Worm (Caenorhabditis elegans) whole organism, young adult: ENCODE measurements around the gene cng-3.

Experiments used
- C17E4.6 ChIP-seq: fragments of 200-800 bp; sonication (Bioruptor generic); IDR thresholded peaks from 2 replicates; pipeline ENCODE4 v1.3.6; 2022; ENCODE audit warnings: missing genetic modification reagents, missing genetic modification characterization, missing compliant biosample characterization
- D2030.7 ChIP-seq: fragments of 200-800 bp; sonication (Bioruptor generic); IDR thresholded peaks from 2 replicates; pipeline ENCODE4 v1.3.6; 2022; ENCODE audit warnings: missing genetic modification reagents, missing genetic modification characterization, missing compliant biosample characterization
- F10E7.11 ChIP-seq: sonication (generic microtip); optimal IDR thresholded peaks from 2 replicates; lab custom pipeline; 2017; ENCODE audit warnings: mild to moderate bottlenecking, missing genetic modification characterization, moderate library complexity, missing compliant biosample characterization
- F23B12.7 ChIP-seq: sonication (generic microtip); optimal IDR thresholded peaks from 2 replicates; lab custom pipeline; 2017; ENCODE audit warnings: missing genetic modification characterization, mild to moderate bottlenecking, missing compliant biosample characterization, antibody characterized with exemption, moderate library complexity; ENCODE audit not compliant: insufficient read depth
- F39B2.1 ChIP-seq: fragments of 200-800 bp; sonication (Bioruptor generic); IDR thresholded peaks from 2 replicates; pipeline ENCODE4 v1.3.6; 2022; ENCODE audit warnings: missing genetic modification reagents, missing genetic modification characterization, missing compliant biosample characterization
- Y67H2A.10 ChIP-seq: fragments of 200-800 bp; sonication (Bioruptor generic); conservative IDR thresholded peaks from 2 replicates; pipeline ENCODE4 v1.3.6; 2022; ENCODE audit warnings: missing genetic modification reagents, missing genetic modification characterization, missing compliant biosample characterization
- Y95B8A.8 ChIP-seq: fragments of 200-800 bp; sonication (Bioruptor generic); IDR thresholded peaks from 2 replicates; pipeline ENCODE4 v1.3.6; 2022; ENCODE audit warnings: missing genetic modification reagents, missing genetic modification characterization, missing compliant biosample characterization
- akir-1 ChIP-seq: fragments of 200-800 bp; sonication (Bioruptor generic); optimal IDR thresholded peaks from 2 replicates; lab custom pipeline; 2018; ENCODE audit warnings: mild to moderate bottlenecking, missing genetic modification characterization, moderate library complexity, missing compliant biosample characterization
- attf-3 ChIP-seq: fragments of 200-800 bp; sonication (Bioruptor generic); conservative IDR thresholded peaks from 2 replicates; pipeline ENCODE4 v1.3.6; 2022; ENCODE audit warnings: missing genetic modification reagents, missing genetic modification characterization, missing compliant biosample characterization
- attf-6 ChIP-seq: fragments of 200-800 bp; sonication (Bioruptor generic); IDR thresholded peaks from 2 replicates; pipeline ENCODE4 v1.3.6; 2022; ENCODE audit warnings: missing genetic modification reagents, missing genetic modification characterization, missing compliant biosample characterization
- cebp-1 ChIP-seq, 2 experiments: fragments of 200-800 bp in 1 of 2; sonication (Bioruptor generic) in 1 of 2; sonication (generic microtip) in 1 of 2; IDR thresholded peaks in 1 of 2; optimal IDR thresholded peaks in 1 of 2; 2 replicates each; pipeline versions ENCODE4 v1.3.6 to Lab custom; 2017 to 2022; ENCODE audit warnings: missing compliant biosample characterization in 2 of 2, missing genetic modification characterization in 2 of 2, mild to moderate bottlenecking in 1 of 2, missing genetic modification reagents in 1 of 2, moderate library complexity in 1 of 2
- cebp-2 ChIP-seq: fragments of 200-800 bp; sonication (Bioruptor generic); IDR thresholded peaks from 2 replicates; pipeline ENCODE4 v1.3.6; 2022; ENCODE audit warnings: missing genetic modification characterization, missing compliant biosample characterization
- ceh-27 ChIP-seq: fragments of 200-800 bp; sonication (Bioruptor generic); optimal IDR thresholded peaks from 2 replicates; lab custom pipeline; 2018; ENCODE audit warnings: mild to moderate bottlenecking, missing genetic modification characterization, moderate library complexity, missing compliant biosample characterization
- chd-7 ChIP-seq: sonication (generic microtip); optimal IDR thresholded peaks from 2 replicates; lab custom pipeline; 2016; ENCODE audit warnings: mild to moderate bottlenecking, missing genetic modification characterization, moderate library complexity, missing compliant biosample characterization
- dox-1 ChIP-seq: fragments of 200-800 bp; sonication (Bioruptor generic); IDR thresholded peaks from 2 replicates; pipeline ENCODE4 v1.3.6; 2022; ENCODE audit warnings: missing genetic modification reagents, missing genetic modification characterization, missing compliant biosample characterization
- dpff-1 ChIP-seq: sonication (generic microtip); optimal IDR thresholded peaks from 2 replicates; lab custom pipeline; 2017; ENCODE audit warnings: mild to moderate bottlenecking, missing genetic modification characterization, missing compliant biosample characterization
- dpl-1 ChIP-seq: fragments of 150-350 bp; optimal IDR thresholded peaks from 2 replicates; lab custom pipeline; 2014; ENCODE audit warnings: missing biosample characterization, missing genetic modification reagents, missing genetic modification characterization
- efl-1 ChIP-seq: fragments of 150-350 bp; optimal IDR thresholded peaks from 2 replicates; lab custom pipeline; 2014; ENCODE audit warnings: missing biosample characterization, missing genetic modification reagents, missing genetic modification characterization
- egl-44 ChIP-seq: fragments of 200-800 bp; sonication (Bioruptor generic); IDR thresholded peaks from 2 replicates; pipeline ENCODE4 v1.3.6; 2022; ENCODE audit warnings: missing genetic modification reagents, missing genetic modification characterization, missing compliant biosample characterization
- ekl-4 ChIP-seq: fragments of 200-800 bp; sonication (Bioruptor generic); IDR thresholded peaks from 2 replicates; pipeline ENCODE4 v1.3.6; 2022; ENCODE audit warnings: missing genetic modification reagents, missing genetic modification characterization, missing compliant biosample characterization
- gei-17 ChIP-seq: fragments of 200-800 bp; sonication (Bioruptor generic); optimal IDR thresholded peaks from 2 replicates; lab custom pipeline; 2018; ENCODE audit warnings: mild to moderate bottlenecking, missing genetic modification characterization, missing compliant biosample characterization
- him-1 ChIP-seq: sonication (generic microtip); optimal IDR thresholded peaks from 2 replicates; lab custom pipeline; 2016; ENCODE audit warnings: missing genotype, missing genetic modification reagents, missing genetic modification characterization, missing compliant biosample characterization
- hmg-1.2 ChIP-seq: fragments of 200-800 bp; sonication (Bioruptor generic); IDR thresholded peaks from 2 replicates; pipeline ENCODE4 v1.3.6; 2022; ENCODE audit warnings: missing genetic modification reagents, missing genetic modification characterization, missing compliant biosample characterization
- hsf-1 ChIP-seq: fragments of 200-800 bp; sonication (Bioruptor generic); IDR thresholded peaks from 2 replicates; pipeline ENCODE4 v1.3.6; 2022; ENCODE audit warnings: missing genetic modification reagents, missing genetic modification characterization, missing compliant biosample characterization
- lag-1 ChIP-seq: fragments of 200-800 bp; sonication (Bioruptor generic); IDR thresholded peaks from 2 replicates; pipeline ENCODE4 v1.3.6; 2022; ENCODE audit warnings: missing genetic modification reagents, missing genetic modification characterization, missing compliant biosample characterization
- lin-54 ChIP-seq: fragments of 200-800 bp; sonication (Bioruptor generic); optimal IDR thresholded peaks from 2 replicates; lab custom pipeline; 2018; ENCODE audit warnings: mild to moderate bottlenecking, missing genetic modification characterization, missing compliant biosample characterization
- madf-10 ChIP-seq: sonication (generic microtip); optimal IDR thresholded peaks from 2 replicates; lab custom pipeline; 2016; ENCODE audit warnings: mild to moderate bottlenecking, missing genetic modification characterization, missing compliant biosample characterization
- madf-3 ChIP-seq: fragments of 200-800 bp; sonication (Bioruptor generic); IDR thresholded peaks from 2 replicates; pipeline ENCODE4 v1.3.6; 2022; ENCODE audit warnings: missing genetic modification reagents, missing genetic modification characterization, missing compliant biosample characterization
- madf-6 ChIP-seq: fragments of 200-800 bp; sonication (Bioruptor generic); IDR thresholded peaks from 2 replicates; pipeline ENCODE4 v1.3.6; 2022; ENCODE audit warnings: missing genetic modification reagents, missing genetic modification characterization, missing compliant biosample characterization
- mcd-1 ChIP-seq: fragments of 200-800 bp; sonication (Bioruptor generic); IDR thresholded peaks from 2 replicates; pipeline ENCODE4 v1.3.6; 2022; ENCODE audit warnings: missing genetic modification reagents, missing genetic modification characterization, missing compliant biosample characterization
- mes-4 ChIP-seq: sonication (generic microtip); optimal IDR thresholded peaks from 2 replicates; lab custom pipeline; 2016; ENCODE audit warnings: missing genotype, missing genetic modification characterization, missing compliant biosample characterization
- nfya-2 ChIP-seq: fragments of 200-800 bp; sonication (Bioruptor generic); IDR thresholded peaks from 2 replicates; pipeline ENCODE4 v1.3.6; 2022; ENCODE audit warnings: missing genetic modification reagents, missing genetic modification characterization, missing compliant biosample characterization
- nfyb-1 ChIP-seq: fragments of 200-800 bp; sonication (Bioruptor generic); IDR thresholded peaks from 2 replicates; pipeline ENCODE4 v1.3.6; 2022; ENCODE audit warnings: missing genetic modification reagents, missing genetic modification characterization, missing compliant biosample characterization
- nhr-90 ChIP-seq: sonication (generic microtip); optimal IDR thresholded peaks from 2 replicates; lab custom pipeline; 2016; ENCODE audit warnings: missing genotype, mild to moderate bottlenecking, missing genetic modification characterization, missing compliant biosample characterization
- pbrm-1 ChIP-seq: fragments of 200-800 bp; sonication (Bioruptor generic); IDR thresholded peaks from 2 replicates; pipeline ENCODE4 v1.3.6; 2022; ENCODE audit warnings: missing genetic modification reagents, missing genetic modification characterization, missing compliant biosample characterization
- pha-4 ChIP-seq: fragments of 150-350 bp; sonication (generic microtip); optimal IDR thresholded peaks from 2 replicates; lab custom pipeline; 2014; ENCODE audit warnings: missing biosample characterization, missing genetic modification reagents, missing genetic modification characterization
- rcor-1 ChIP-seq: fragments of 200-800 bp; sonication (Bioruptor generic); IDR thresholded peaks from 2 replicates; pipeline ENCODE4 v1.3.6; 2022; ENCODE audit warnings: missing genetic modification reagents, missing genetic modification characterization, missing compliant biosample characterization
- sdz-38 ChIP-seq: sonication (generic microtip); optimal IDR thresholded peaks from 2 replicates; lab custom pipeline; 2016; ENCODE audit warnings: missing genotype, missing genetic modification characterization, missing compliant biosample characterization
- sea-2 ChIP-seq: fragments of 200-800 bp; sonication (Bioruptor generic); IDR thresholded peaks from 2 replicates; pipeline ENCODE4 v1.3.6; 2022; ENCODE audit warnings: missing genetic modification characterization, missing compliant biosample characterization
- snpc-1.3 ChIP-seq: sonication (generic microtip); optimal IDR thresholded peaks from 2 replicates; lab custom pipeline; 2017; ENCODE audit warnings: missing genetic modification characterization, mild to moderate bottlenecking, missing compliant biosample characterization, antibody characterized with exemption, moderate library complexity, missing genotype, missing genetic modification reagents; ENCODE audit not compliant: insufficient read depth
- snpc-3.4 ChIP-seq: sonication (generic microtip); optimal IDR thresholded peaks from 2 replicates; lab custom pipeline; 2017; ENCODE audit warnings: missing genetic modification characterization, mild to moderate bottlenecking, missing compliant biosample characterization, antibody characterized with exemption, moderate library complexity, missing genotype, missing genetic modification reagents
- snpc-4 ChIP-seq, 5 experiments: fragments of 150-350 bp in 1 of 5; sonication (generic microtip) in 4 of 5; optimal IDR thresholded peaks; 2 replicates each; lab custom pipeline; 2014 to 2018; ENCODE audit warnings: missing genetic modification characterization in 5 of 5, missing biosample characterization in 3 of 5, antibody characterized with exemption in 2 of 5, mild to moderate bottlenecking in 2 of 5, missing compliant biosample characterization in 2 of 5, missing genotype in 2 of 5, moderate library complexity in 2 of 5, missing genetic modification reagents in 1 of 5
- somi-1 ChIP-seq: fragments of 200-800 bp; sonication (Bioruptor generic); optimal IDR thresholded peaks from 2 replicates; lab custom pipeline; 2018; ENCODE audit warnings: mild to moderate bottlenecking, missing genetic modification characterization, missing compliant biosample characterization
- tbp1 ChIP-seq: fragments of 200-800 bp; sonication (Bioruptor generic); optimal IDR thresholded peaks from 2 replicates; lab custom pipeline; 2018; ENCODE audit warnings: mild to moderate bottlenecking, missing genetic modification characterization, missing compliant biosample characterization
- tlf-1 ChIP-seq: fragments of 200-800 bp; sonication (Bioruptor generic); optimal IDR thresholded peaks from 2 replicates; lab custom pipeline; 2018; ENCODE audit warnings: mild to moderate bottlenecking, missing genetic modification characterization, missing compliant biosample characterization
- zim-3 ChIP-seq: sonication (generic microtip); optimal IDR thresholded peaks from 2 replicates; lab custom pipeline; 2017; ENCODE audit warnings: mild to moderate bottlenecking, missing genetic modification characterization, moderate library complexity, missing compliant biosample characterization
- ztf-22 ChIP-seq: fragments of 200-800 bp; sonication (Bioruptor generic); optimal IDR thresholded peaks from 2 replicates; lab custom pipeline; 2018; ENCODE audit warnings: mild to moderate bottlenecking, missing genetic modification characterization, moderate library complexity, missing compliant biosample characterization
- ztf-28 ChIP-seq: fragments of 200-800 bp; sonication (Bioruptor generic); IDR thresholded peaks from 2 replicates; pipeline ENCODE4 v1.3.6; 2022; ENCODE audit warnings: missing genetic modification reagents, missing genetic modification characterization, missing compliant biosample characterization

cng-3 gene

DNA sequence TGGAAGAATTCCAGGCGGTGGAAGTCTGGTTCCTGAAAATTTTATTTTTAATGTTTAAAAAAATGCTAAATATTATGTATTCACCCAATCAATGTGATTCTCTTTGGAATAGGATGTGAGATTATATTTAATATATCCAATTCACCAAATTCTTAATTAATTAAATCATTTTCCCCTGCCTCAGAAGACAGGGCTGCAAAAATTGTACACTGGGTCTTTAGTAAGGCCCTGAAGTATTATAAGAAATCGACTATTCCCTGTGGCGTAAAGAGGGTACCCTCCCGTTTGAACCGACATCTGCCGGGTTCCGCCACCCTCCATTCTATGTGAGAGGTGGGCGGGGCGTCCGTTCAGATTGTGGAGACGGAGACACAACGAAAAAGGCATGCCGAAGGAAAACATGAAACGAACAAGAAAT is 30.4 kb upstream of the cng-3 start (continued):
- TF ChIP-seq dpff-1 (tag; lab: Kevin White, UChicago) (no peak), lag-1 (GFP tag; lab: Robert Waterston, UW) (0 out of 2 replicates have a peak, but pooled peaks have one; percentile 61), sdz-38 (tag; lab: Kevin White, UChicago) (no peak), ekl-4 (peak; percentile 56; the same call in 1 of the 2 replicates), attf-6 (GFP tag; lab: Robert Waterston, UW) (peak; percentile 71), nhr-90 (tag; lab: Kevin White, UChicago) (peak; percentile 32), mcd-1 (GFP tag; lab: Robert Waterston, UW) (peak; percentile 76), snpc-3.4 (tag; lab: Kevin White, UChicago) (peak; percentile 11), tlf-1 (GFP tag; lab: Kevin White, UChicago) (peak; percentile 70), chd-7 (peak; percentile 57), nfyb-1 (peak; percentile 68; the same call in 1 of the 2 replicates), D2030.7 (GFP tag; lab: Robert Waterston, UW) (peak; percentile 56), tbp1 (GFP tag; lab: Kevin White, UChicago) (peak; percentile 73), madf-10 (tag; lab: Kevin White, UChicago) (peak; percentile 42), dox-1 (peak; percentile 69), gei-17 (GFP tag; lab: Kevin White, UChicago) (peak; percentile 55), madf-3 (GFP tag; lab: Robert Waterston, UW) (peak; percentile 62; the same call in 1 of the 2 replicates), snpc-1.3 (peak; percentile 49), rcor-1 (GFP tag; lab: Robert Waterston, UW) (peak; percentile 55; the same call in 1 of the 2 replicates), ceh-27 (GFP tag; lab: Kevin White, UChicago) (peak; percentile 74), dpl-1 (GFP tag; lab: Kevin White, UChicago) (no peak), efl-1 (no peak), somi-1 (GFP tag; lab: Kevin White, UChicago) (no peak), ztf-28 (GFP tag; lab: Robert Waterston, UW) (no peak), akir-1 (GFP tag; lab: Kevin White, UChicago) (no peak), Y67H2A.10 (GFP tag; lab: Robert Waterston, UW) (no peak), cebp-2 (peak; percentile 12; the same call in 1 of the 2 replicates), zim-3 (no peak), madf-6 (GFP tag; lab: Robert Waterston, UW) (peak; percentile 71), attf-3 (GFP tag; lab: Robert Waterston, UW) (0 out of 2 replicates have a peak, but pooled peaks have one; percentile 7), hmg-1.2 (peak; percentile 89), F23B12.7 (tag; lab: Kevin White, UChicago) (peak; percentile 17), hsf-1 (GFP tag; lab: Robert Waterston, UW) (0 out of 2 replicates have a peak, but pooled peaks have one; percentile 16), ztf-22 (no peak), pbrm-1 (GFP tag; lab: Robert Waterston, UW) (peak; percentile 77; the same call in 1 of the 2 replicates), sea-2 (GFP tag; lab: Robert Waterston, UW) (no peak)

DNA sequence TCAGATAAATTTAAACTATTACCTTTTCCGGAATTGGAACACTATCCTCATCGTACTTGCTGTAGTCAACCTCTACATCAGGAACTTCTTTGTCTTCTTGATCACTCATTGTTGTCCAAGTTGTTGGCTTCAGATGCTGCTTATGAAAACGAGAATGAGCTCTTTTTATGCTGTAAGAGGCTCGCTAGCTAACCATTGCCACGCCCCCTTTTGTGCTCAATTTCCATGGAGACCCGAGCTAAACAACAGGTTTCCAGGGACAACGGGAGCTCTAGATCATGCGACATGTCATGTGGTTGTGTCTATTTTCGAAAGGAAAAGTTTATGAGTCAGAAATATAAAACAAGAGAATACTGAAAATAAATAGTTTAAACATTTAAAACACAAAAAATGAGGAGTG is 29.6 kb upstream of the cng-3 start, which contains the start of gene C33A12.4:
C33A12.4 (minus strand) TSS at position 131 of the 400 bp plus-strand sequence.
- TF ChIP-seq F39B2.1 (GFP tag; lab: Robert Waterston, UW) (no peak), egl-44 (GFP tag; lab: Robert Waterston, UW) (no peak), rcor-1 (GFP tag; lab: Robert Waterston, UW) (peak; percentile 7; the same call in 1 of the 2 replicates), madf-6 (GFP tag; lab: Robert Waterston, UW) (peak; percentile 7; the same call in 1 of the 2 replicates), Y95B8A.8 (GFP tag; lab: Robert Waterston, UW) (no peak), nfya-2 (no peak), mes-4 (no peak), cebp-1 (GFP tag; IDR thresholded peaks at IDR 0.05; lab: Robert Waterston, UW) (no peak), cebp-1 (tag; optimal IDR thresholded peaks at IDR 0.05; lab: Kevin White, UChicago) (peak; percentile 8), snpc-4 (GFP tag; optimal IDR thresholded peaks at IDR 0.05; lab: Kevin White, UChicago) (no peak), snpc-4 (tag; optimal IDR thresholded peaks at IDR 0.05; lab: Kevin White, UChicago) (no peak), lin-54 (no peak), pha-4 (tag; lab: Kevin White, UChicago) (no peak), F10E7.11 (tag; lab: Kevin White, UChicago) (no peak), him-1 (no peak), C17E4.6 (GFP tag; lab: Robert Waterston, UW) (no peak)
